Worm (Caenorhabditis elegans) whole organism, L4 larva: ENCODE measurements around the gene sra-4.
A peak's percentile ranks its signal among the peaks of the same experiment; 100 is the strongest.

Experiments
- F10B5.3 ChIP-seq: sonication (generic microtip); optimal IDR thresholded peaks from 2 replicates; lab custom pipeline; 2016; ENCODE audit warnings: mild to moderate bottlenecking, missing genetic modification characterization, missing compliant biosample characterization
- F49E8.2 ChIP-seq: sonication (generic microtip); optimal IDR thresholded peaks from 2 replicates; lab custom pipeline; 2016; ENCODE audit warnings: missing compliant biosample characterization, mild to moderate bottlenecking, missing genetic modification characterization, borderline replicate concordance
- T20F7.1 ChIP-seq: fragments of 200-800 bp; sonication (Bioruptor generic); optimal IDR thresholded peaks from 2 replicates; lab custom pipeline; 2018; ENCODE audit warnings: mild to moderate bottlenecking, missing genetic modification characterization, missing compliant biosample characterization
- Y105C5A.15 ChIP-seq: fragments of 200-800 bp; sonication (Bioruptor generic); IDR thresholded peaks from 2 replicates; pipeline ENCODE4 v1.3.6; 2022; ENCODE audit warnings: missing genetic modification characterization, missing compliant biosample characterization
- Y5F2A.4 ChIP-seq: fragments of 200-800 bp; sonication (Bioruptor generic); optimal IDR thresholded peaks from 2 replicates; lab custom pipeline; 2018; ENCODE audit warnings: mild to moderate bottlenecking, missing genetic modification characterization, missing compliant biosample characterization
- ZK337.2 ChIP-seq: fragments of 200-800 bp; sonication (Bioruptor generic); IDR thresholded peaks from 2 replicates; pipeline ENCODE4 v1.3.6; 2022; ENCODE audit warnings: missing genetic modification reagents, missing genetic modification characterization, missing compliant biosample characterization
- attf-4 ChIP-seq: sonication (generic microtip); optimal IDR thresholded peaks from 3 replicates; lab custom pipeline; 2017; ENCODE audit warnings: missing biosample characterization, missing genetic modification characterization
- ceh-20 ChIP-seq: fragments of 200-800 bp; sonication (Bioruptor generic); IDR thresholded peaks from 2 replicates; pipeline ENCODE4 v1.3.6; 2022; ENCODE audit warnings: missing genetic modification reagents, missing genetic modification characterization, missing compliant biosample characterization
- ceh-28 ChIP-seq: fragments of 150-350 bp; optimal IDR thresholded peaks from 2 replicates; lab custom pipeline; 2014; ENCODE audit warnings: missing biosample characterization, missing genetic modification reagents, missing genetic modification characterization
- ceh-32 ChIP-seq: sonication (generic microtip); optimal IDR thresholded peaks from 2 replicates; lab custom pipeline; 2016; ENCODE audit warnings: mild to moderate bottlenecking, missing genetic modification characterization, missing compliant biosample characterization; ENCODE audit not compliant: poor library complexity
- ctbp-1 ChIP-seq: fragments of 200-800 bp; sonication (Bioruptor generic); IDR thresholded peaks from 2 replicates; pipeline ENCODE4 v1.3.6; 2022; ENCODE audit warnings: missing genetic modification reagents, missing genetic modification characterization, missing compliant biosample characterization
- daf-19 ChIP-seq: fragments of 200-800 bp; sonication (Bioruptor generic); conservative IDR thresholded peaks from 2 replicates; pipeline ENCODE4 v1.3.6; 2022; ENCODE audit warnings: missing genetic modification characterization, missing compliant biosample characterization
- daf-8 ChIP-seq: fragments of 200-800 bp; sonication (Bioruptor generic); IDR thresholded peaks from 2 replicates; pipeline ENCODE4 v1.3.6; 2022; ENCODE audit warnings: missing genetic modification characterization, missing compliant biosample characterization
- dmd-9 ChIP-seq: fragments of 200-800 bp; sonication (Bioruptor generic); IDR thresholded peaks from 2 replicates; pipeline ENCODE4 v1.3.6; 2022; ENCODE audit warnings: missing genetic modification reagents, missing genetic modification characterization, missing compliant biosample characterization
- dpl-1 ChIP-seq: fragments of 150-350 bp; optimal IDR thresholded peaks from 2 replicates; lab custom pipeline; 2014; ENCODE audit warnings: missing biosample characterization, missing genetic modification reagents, missing genetic modification characterization
- duxl-1 ChIP-seq: sonication (generic microtip); optimal IDR thresholded peaks from 2 replicates; lab custom pipeline; 2016; ENCODE audit warnings: mild to moderate bottlenecking, missing genetic modification characterization, moderate library complexity, missing compliant biosample characterization; ENCODE audit not compliant: poor library complexity
- dve-1 ChIP-seq: sonication (generic microtip); optimal IDR thresholded peaks from 2 replicates; lab custom pipeline; 2017; ENCODE audit warnings: antibody characterized with exemption, mild to moderate bottlenecking, missing genetic modification characterization, missing compliant biosample characterization; ENCODE audit not compliant: insufficient read depth
- egl-27 ChIP-seq: sonication (generic microtip); optimal IDR thresholded peaks from 3 replicates; lab custom pipeline; 2017; ENCODE audit warnings: missing biosample characterization, missing genetic modification reagents, missing genetic modification characterization
- fkh-10 ChIP-seq: fragments of 150-350 bp; optimal IDR thresholded peaks from 2 replicates; lab custom pipeline; 2014; ENCODE audit warnings: missing biosample characterization, missing genetic modification reagents, missing genetic modification characterization
- hlh-11 ChIP-seq: fragments of 200-800 bp; sonication (Bioruptor generic); optimal IDR thresholded peaks from 2 replicates; lab custom pipeline; 2018; ENCODE audit warnings: mild to moderate bottlenecking, missing genetic modification characterization, missing compliant biosample characterization
- hlh-30 ChIP-seq: sonication (generic microtip); optimal IDR thresholded peaks from 2 replicates; lab custom pipeline; 2017; ENCODE audit warnings: antibody characterized with exemption, mild to moderate bottlenecking, missing genetic modification characterization, missing compliant biosample characterization; ENCODE audit not compliant: insufficient read depth
- hmg-1.1 ChIP-seq: fragments of 200-800 bp; sonication (Bioruptor generic); IDR thresholded peaks from 2 replicates; pipeline ENCODE4 v1.3.6; 2022; ENCODE audit warnings: missing genetic modification reagents, missing genetic modification characterization, missing compliant biosample characterization
- lin-1 ChIP-seq: fragments of 200-800 bp; sonication (Bioruptor generic); IDR thresholded peaks from 2 replicates; pipeline ENCODE4 v1.3.6; 2022; ENCODE audit warnings: missing genetic modification reagents, missing genetic modification characterization, missing compliant biosample characterization
- lin-29 ChIP-seq: fragments of 200-800 bp; sonication (Bioruptor generic); IDR thresholded peaks from 2 replicates; pipeline ENCODE4 v1.3.6; 2022; ENCODE audit warnings: missing genetic modification reagents, missing genetic modification characterization, missing compliant biosample characterization
- lin-38 ChIP-seq: fragments of 200-800 bp; sonication (Bioruptor generic); IDR thresholded peaks from 2 replicates; pipeline ENCODE4 v1.3.6; 2022; ENCODE audit warnings: missing genetic modification reagents, missing genetic modification characterization, missing compliant biosample characterization
- lin-39 ChIP-seq: fragments of 150-350 bp; optimal IDR thresholded peaks from 2 replicates; lab custom pipeline; 2014; ENCODE audit warnings: missing biosample characterization, missing genetic modification reagents, missing genetic modification characterization
- mxl-2 ChIP-seq: fragments of 200-800 bp; sonication (Bioruptor generic); conservative IDR thresholded peaks from 2 replicates; pipeline ENCODE4 v1.3.6; 2022; ENCODE audit warnings: missing genetic modification reagents, missing genetic modification characterization, missing compliant biosample characterization
- mxl-3 ChIP-seq: fragments of 200-800 bp; sonication (Bioruptor generic); optimal IDR thresholded peaks from 2 replicates; lab custom pipeline; 2018; ENCODE audit warnings: mild to moderate bottlenecking, missing genetic modification characterization, missing compliant biosample characterization
- nhr-10 ChIP-seq: fragments of 150-350 bp; optimal IDR thresholded peaks from 2 replicates; lab custom pipeline; 2014; ENCODE audit warnings: missing biosample characterization, missing genetic modification characterization
- nhr-111 ChIP-seq: fragments of 200-800 bp; sonication (Bioruptor generic); optimal IDR thresholded peaks from 2 replicates; lab custom pipeline; 2018; ENCODE audit warnings: mild to moderate bottlenecking, missing genetic modification characterization, missing compliant biosample characterization
- nhr-237 ChIP-seq: sonication (generic microtip); optimal IDR thresholded peaks from 2 replicates; lab custom pipeline; 2017; ENCODE audit warnings: missing biosample characterization, missing genetic modification characterization
- nhr-25 ChIP-seq: sonication (generic microtip); optimal IDR thresholded peaks from 2 replicates; lab custom pipeline; 2017; ENCODE audit warnings: missing genetic modification characterization, mild to moderate bottlenecking, missing compliant biosample characterization, antibody characterized with exemption, moderate library complexity, borderline replicate concordance; ENCODE audit not compliant: insufficient read depth
- nhr-28 ChIP-seq: fragments of 150-350 bp; optimal IDR thresholded peaks from 2 replicates; lab custom pipeline; 2014; ENCODE audit warnings: missing biosample characterization, missing genetic modification characterization
- nhr-41 ChIP-seq: fragments of 200-800 bp; sonication (Bioruptor generic); IDR thresholded peaks from 2 replicates; pipeline ENCODE4 v1.3.6; 2022; ENCODE audit warnings: missing genetic modification reagents, missing genetic modification characterization, missing compliant biosample characterization
- nhr-48 ChIP-seq: sonication (generic microtip); optimal IDR thresholded peaks from 2 replicates; lab custom pipeline; 2016; ENCODE audit warnings: mild to moderate bottlenecking, missing genetic modification characterization, missing compliant biosample characterization
- nhr-6 ChIP-seq: fragments of 150-350 bp; optimal IDR thresholded peaks from 2 replicates; lab custom pipeline; 2014; ENCODE audit warnings: missing biosample characterization, missing genetic modification characterization
- rbr-2 ChIP-seq: sonication (generic microtip); optimal IDR thresholded peaks from 2 replicates; lab custom pipeline; 2016; ENCODE audit warnings: missing genotype, missing genetic modification characterization, missing compliant biosample characterization
- skn-1 ChIP-seq: fragments of 150-350 bp; optimal IDR thresholded peaks from 2 replicates; lab custom pipeline; 2014; ENCODE audit warnings: missing biosample characterization, missing genetic modification characterization
- snpc-1.2 ChIP-seq: fragments of 200-800 bp; sonication (Bioruptor generic); IDR thresholded peaks from 2 replicates; pipeline ENCODE4 v1.3.6; 2022; ENCODE audit warnings: missing genetic modification reagents, missing genetic modification characterization, missing compliant biosample characterization
- snpc-4 ChIP-seq: fragments of 150-350 bp; optimal IDR thresholded peaks from 2 replicates; lab custom pipeline; 2014; ENCODE audit warnings: missing biosample characterization, missing genetic modification characterization
- tra-1 ChIP-seq: fragments of 200-800 bp; sonication (Bioruptor generic); IDR thresholded peaks from 2 replicates; pipeline ENCODE4 v1.3.6; 2022; ENCODE audit warnings: missing genetic modification reagents, missing genetic modification characterization, missing compliant biosample characterization
- unc-62 ChIP-seq, 3 experiments: fragments of 150-350 bp in 1 of 3; sonication (generic microtip); optimal IDR thresholded peaks in 2 of 3; peaks in 1 of 3; 1 replicate in 1 of 3; 2 replicates in 2 of 3; lab custom pipeline; 2014 to 2017; ENCODE audit warnings: missing biosample characterization in 3 of 3, missing genetic modification characterization in 3 of 3, missing genetic modification reagents in 3 of 3, missing genotype in 1 of 3
- vab-7 ChIP-seq: fragments of 200-800 bp; sonication (Bioruptor generic); IDR thresholded peaks from 2 replicates; pipeline ENCODE4 v1.3.6; 2022; ENCODE audit warnings: missing genetic modification reagents, missing genetic modification characterization, missing compliant biosample characterization
- zfp-2 ChIP-seq: sonication (generic microtip); optimal IDR thresholded peaks from 2 replicates; lab custom pipeline; 2016; ENCODE audit warnings: mild to moderate bottlenecking, missing genetic modification characterization, missing compliant biosample characterization
- zip-11 ChIP-seq: fragments of 200-800 bp; sonication (Bioruptor generic); IDR thresholded peaks from 2 replicates; pipeline ENCODE4 v1.3.6; 2022; ENCODE audit warnings: missing genetic modification characterization, missing compliant biosample characterization
- ztf-11 ChIP-seq: fragments of 150-350 bp; optimal IDR thresholded peaks from 2 replicates; lab custom pipeline; 2014; ENCODE audit warnings: missing biosample characterization, missing genetic modification characterization

Gene sra-4

ce11 chrII:9591071-9591470, 48.4 kb upstream of the sra-4 start, which contains the start of the genes E02H1.1 and tag-124 (continued):
- peak; percentile 32 for TF ChIP-seq mxl-3
- TF ChIP-seq dmd-9 (GFP tag; lab: Robert Waterston, UW): peak; percentile 93
- TF ChIP-seq F49E8.2 (tag; lab: Kevin White, UChicago): peak; percentile 45
- TF ChIP-seq mxl-2 (GFP tag; lab: Robert Waterston, UW): no peak
- TF ChIP-seq nhr-48 (tag; lab: Kevin White, UChicago): peak; percentile 33
- TF ChIP-seq duxl-1 (tag; lab: Kevin White, UChicago): peak; percentile 86
- TF ChIP-seq T20F7.1 (GFP tag; lab: Kevin White, UChicago): peak; percentile 82
- 0 out of 2 replicates have a peak, but pooled peaks have one; percentile 31 for TF ChIP-seq ctbp-1 (GFP tag; lab: Robert Waterston, UW)
- no peak for TF ChIP-seq skn-1

- TF ChIP-seq lin-29: no peak
- TF ChIP-seq daf-19 (GFP tag; lab: Robert Waterston, UW): no peak
- no peak for TF ChIP-seq ztf-11
- TF ChIP-seq ZK337.2 (GFP tag; lab: Robert Waterston, UW): no peak
- no peak for TF ChIP-seq hmg-1.1 (GFP tag; lab: Robert Waterston, UW)
- no peak for TF ChIP-seq Y5F2A.4 (GFP tag; lab: Kevin White, UChicago)
- no peak for TF ChIP-seq nhr-25 (tag; lab: Kevin White, UChicago)
- no peak for TF ChIP-seq nhr-6 (tag; lab: Kevin White, UChicago)
- no peak for TF ChIP-seq fkh-10 (GFP tag; lab: Kevin White, UChicago)
- no peak for TF ChIP-seq dve-1
- no peak for TF ChIP-seq attf-4 (tag; lab: Kevin White, UChicago)
- no peak for TF ChIP-seq hlh-30 (tag; lab: Kevin White, UChicago)
- TF ChIP-seq skn-1: no peak
These were observed 47.0 kb upstream of the sra-4 start, which contains the start of gene eral-1 for ce11 chrII:9589667-9590066. eral-1 (minus strand) TSS chrII:9589767.

- TF ChIP-seq dmd-9 (GFP tag; lab: Robert Waterston, UW): no peak
- TF ChIP-seq nhr-28 (tag; lab: Kevin White, UChicago): peak; percentile 100
- no peak for TF ChIP-seq ceh-20
- no peak for TF ChIP-seq tra-1 (GFP tag; lab: Robert Waterston, UW)
- no peak for TF ChIP-seq lin-39
- TF ChIP-seq ceh-28 (tag; lab: Kevin White, UChicago): no peak
- TF ChIP-seq lin-1: no peak
- TF ChIP-seq lin-38: no peak
- no peak for TF ChIP-seq dpl-1 (GFP tag; lab: Kevin White, UChicago)
- TF ChIP-seq nhr-48 (tag; lab: Kevin White, UChicago): no peak
- TF ChIP-seq snpc-4 (tag; lab: Kevin White, UChicago): no peak
- no peak for TF ChIP-seq duxl-1 (tag; lab: Kevin White, UChicago)
- TF ChIP-seq vab-7: no peak
- TF ChIP-seq daf-8: no peak
- no peak for TF ChIP-seq T20F7.1 (GFP tag; lab: Kevin White, UChicago)
- TF ChIP-seq nhr-6 (tag; lab: Kevin White, UChicago): no peak
- no peak for TF ChIP-seq nhr-237 (tag; lab: Kevin White, UChicago)
- TF ChIP-seq snpc-1.2 (GFP tag; lab: Robert Waterston, UW): no peak
- peak; percentile 66 for TF ChIP-seq dve-1
- TF ChIP-seq zip-11 (GFP tag; lab: Robert Waterston, UW): no peak
- no peak for TF ChIP-seq ceh-32 (tag; lab: Kevin White, UChicago)
- no peak for TF ChIP-seq nhr-41 (GFP tag; lab: Robert Waterston, UW)
- no peak for TF ChIP-seq F10B5.3 (tag; lab: Kevin White, UChicago)
- no peak for TF ChIP-seq nhr-111 (GFP tag; lab: Kevin White, UChicago)
- no peak for TF ChIP-seq unc-62 (GFP tag; optimal IDR thresholded peaks at IDR 0.05 in 1 of 2; lab: Kevin White, UChicago)
- TF ChIP-seq unc-62 (tag; optimal IDR thresholded peaks at IDR 0.05; lab: Kevin White, UChicago): no peak
- TF ChIP-seq rbr-2: no peak
- TF ChIP-seq nhr-10 (tag; lab: Kevin White, UChicago): peak; percentile 8
- TF ChIP-seq hlh-11: peak; percentile 35
- no peak for TF ChIP-seq ZK337.2 (GFP tag; lab: Robert Waterston, UW)
- TF ChIP-seq lin-29: no peak
- TF ChIP-seq egl-27: no peak
- no peak for TF ChIP-seq Y105C5A.15 (GFP tag; lab: Robert Waterston, UW)
- TF ChIP-seq zfp-2 (tag; lab: Kevin White, UChicago): no peak
These were observed 44.1 kb upstream of the sra-4 start, which contains the start of gene ugt-58 for ce11 chrII:9586734-9587209. ugt-58 (minus strand) TSS chrII:9586784.
